Worm (Caenorhabditis elegans) whole organism, mixed stage, embryonic: ENCODE data around the gene eor-1.

Experiments
- bed-3 ChIP-seq: fragments of 200-800 bp; sonication (Bioruptor generic); optimal IDR thresholded peaks from 3 replicates; lab custom pipeline; 2018; ENCODE audit warnings: mild to moderate bottlenecking, missing genetic modification characterization, moderate library complexity, missing compliant biosample characterization
- ceh-39 ChIP-seq: fragments of 150-350 bp; optimal IDR thresholded peaks from 2 replicates; lab custom pipeline; 2014; ENCODE audit warnings: missing biosample characterization, missing genetic modification characterization
- ces-1 ChIP-seq: fragments of 150-350 bp; optimal IDR thresholded peaks from 2 replicates; lab custom pipeline; 2014; ENCODE audit warnings: missing biosample characterization, missing genetic modification reagents, missing genetic modification characterization
- elt-3 ChIP-seq: fragments of 150-350 bp; optimal IDR thresholded peaks from 2 replicates; lab custom pipeline; 2014; ENCODE audit warnings: missing biosample characterization, missing genetic modification characterization
- mep-1 ChIP-seq: fragments of 150-350 bp; optimal IDR thresholded peaks from 2 replicates; lab custom pipeline; 2017; ENCODE audit warnings: missing biosample characterization, missing genetic modification reagents, missing genetic modification characterization, inconsistent platforms
- nhr-12 ChIP-seq: fragments of 150-350 bp; optimal IDR thresholded peaks from 2 replicates; lab custom pipeline; 2014; ENCODE audit warnings: missing biosample characterization, missing genetic modification characterization
- unc-39 ChIP-seq: fragments of 150-350 bp; optimal IDR thresholded peaks from 2 replicates; lab custom pipeline; 2014; ENCODE audit warnings: missing biosample characterization, missing genetic modification characterization
- ztf-11 ChIP-seq: fragments of 150-350 bp; optimal IDR thresholded peaks from 2 replicates; lab custom pipeline; 2014; ENCODE audit warnings: missing biosample characterization, missing genetic modification characterization

ce11 chrIV:4789445-4789844 is 9.5 kb downstream of the eor-1 start, which contains the start of gene R11E3.1:
- TF ChIP-seq unc-39 (tag; lab: Kevin White, UChicago) (no peak), elt-3 (tag; lab: Kevin White, UChicago) (no peak), nhr-12 (no peak), ztf-11 (tag; lab: Kevin White, UChicago) (no peak), bed-3 (GFP tag; lab: Kevin White, UChicago) (no peak), mep-1 (no peak), ceh-39 (tag; lab: Kevin White, UChicago) (no peak), ces-1 (GFP tag; lab: Kevin White, UChicago) (no peak)
